Fruit fly (Drosophila melanogaster): ENCODE data around the gene CG2116.

- peak; percentile 82 for TF ChIP-seq CG7101 (tag; optimal IDR thresholded peaks at IDR 0.05)
- peak; percentile 80 for TF ChIP-seq CG14711 (tag; optimal IDR thresholded peaks at IDR 0.05)
- TF ChIP-seq cnc (optimal IDR thresholded peaks at IDR 0.05) = no peak
- peak; percentile 83 for TF ChIP-seq tj (GFP tag; optimal IDR thresholded peaks at IDR 0.05)
- TF ChIP-seq pad (GFP tag; optimal IDR thresholded peaks at IDR 0.05) = peak; percentile 50
- TF ChIP-seq cic (GFP tag; optimal IDR thresholded peaks at IDR 0.05) = no peak
- peak; percentile 74 for TF ChIP-seq CG11617 (GFP tag; optimal IDR thresholded peaks at IDR 0.05)
- TF ChIP-seq kay (GFP tag; ENCODE audit: borderline replicate concordance) = no peak
- TF ChIP-seq CG12768 (GFP tag; optimal IDR thresholded peaks at IDR 0.05) = peak; percentile 40
These were observed 2.2 kb downstream of the CG2116 start, which contains the start of gene CG10958 for dm6 chrX:8131693-8132313.

All from whole organism, adult.